Fruit fly (Drosophila melanogaster) whole organism: ENCODE results near the gene Ttc1.

Source experiments
- CG8478 ChIP-seq: fragments of >200 bp; optimal IDR thresholded peaks from 2 replicates; lab custom pipeline; 2018; ENCODE audit warnings: inconsistent platforms
- Dll ChIP-seq: fragments of >200 bp; optimal IDR thresholded peaks from 2 replicates; lab custom pipeline; 2017
- EcR ChIP-seq, 2 experiments: fragments of >200 bp; optimal IDR thresholded peaks; 2 replicates each; lab custom pipeline; 2017; ENCODE audit warnings: missing biosample characterization in 2 of 2, missing genetic modification characterization in 2 of 2, missing genetic modification reagents in 2 of 2
- pan ChIP-seq: fragments of >200 bp; optimal IDR thresholded peaks from 2 replicates; lab custom pipeline; 2017
- psq ChIP-seq: fragments of >200 bp; optimal IDR thresholded peaks from 2 replicates; lab custom pipeline; 2017
- usp ChIP-seq: fragments of >200 bp; optimal IDR thresholded peaks from 2 replicates; lab custom pipeline; 2017; ENCODE audit warnings: missing biosample characterization, missing genetic modification characterization, mixed read lengths

The Ttc1 gene

dm6 chr3R:16403734-16404057 lies 39.1 kb downstream of the Ttc1 start:
- peak; percentile 57 for TF ChIP-seq CG8478 (lab: Kevin White, UChicago)
- no peak for TF ChIP-seq Dll (lab: Kevin White, UChicago)

DNA sequence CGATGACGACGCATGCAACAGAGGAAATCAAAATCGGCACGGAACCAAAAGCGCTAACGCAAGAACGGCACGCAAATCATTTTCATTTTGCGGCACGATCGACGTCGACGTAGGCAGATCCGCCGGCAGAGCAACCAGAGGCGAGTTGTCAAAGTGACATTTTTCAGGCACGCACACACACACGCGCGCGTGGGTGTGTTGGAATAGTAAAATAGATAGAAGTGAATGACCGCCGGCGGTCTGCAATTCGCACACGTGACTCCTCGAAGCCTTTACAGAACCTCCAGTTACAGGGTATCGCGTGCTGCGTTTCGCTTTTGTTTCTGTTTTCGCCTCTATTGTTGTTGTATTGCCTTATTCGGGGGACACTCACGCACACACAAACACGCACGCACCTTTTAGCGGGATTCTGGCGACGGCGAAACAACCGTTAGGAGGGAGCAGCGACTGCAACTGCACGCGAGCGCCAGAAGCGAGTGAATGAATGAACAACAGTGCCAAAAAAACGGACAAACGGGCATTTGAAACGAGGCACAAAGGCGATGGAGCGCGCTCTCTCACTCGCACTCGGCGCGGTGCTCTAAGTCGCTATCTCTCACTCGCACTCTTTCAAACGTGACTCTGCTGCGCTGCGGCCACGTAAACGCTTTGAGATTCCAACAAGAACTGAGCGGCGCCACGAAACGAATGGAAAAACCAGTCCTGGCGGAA lies 39.6 kb downstream of the Ttc1 start, which contains the start of gene ss:
Gene ss (minus strand): TSS at position 668 of the 711 bp plus-strand sequence.
- TF ChIP-seq CG8478 (lab: Kevin White, UChicago) (peak; percentile 66), Dll (lab: Kevin White, UChicago) (no peak)

DNA sequence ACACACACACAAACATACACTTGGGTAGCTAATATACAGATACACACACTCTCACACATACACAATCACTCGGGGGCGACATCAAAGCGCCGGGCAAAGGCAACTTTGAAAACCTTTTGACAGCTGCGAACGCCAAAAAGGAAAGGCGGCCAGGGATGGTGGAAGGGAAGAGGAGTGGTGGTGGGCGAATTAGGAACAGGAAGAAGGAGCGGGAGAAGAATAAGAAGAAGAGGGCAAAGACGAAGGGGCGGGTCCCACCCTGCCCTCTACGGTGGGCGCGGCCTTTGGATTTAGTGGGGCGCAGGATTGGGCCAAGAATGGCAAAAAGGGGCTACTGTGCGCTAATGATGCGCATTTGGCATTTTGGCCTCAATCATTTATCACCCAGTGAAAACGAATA lies 46.2 kb downstream of the Ttc1 start:
- no peak for TF ChIP-seq EcR (GFP tag; optimal IDR thresholded peaks at IDR 0.05; lab: Kevin White, UChicago)
- TF ChIP-seq usp: no peak
- TF ChIP-seq psq: no peak
- TF ChIP-seq pan (lab: Kevin White, UChicago): no peak
- no peak for TF ChIP-seq Dll (lab: Kevin White, UChicago)
- TF ChIP-seq CG8478 (lab: Kevin White, UChicago): no peak

DNA sequence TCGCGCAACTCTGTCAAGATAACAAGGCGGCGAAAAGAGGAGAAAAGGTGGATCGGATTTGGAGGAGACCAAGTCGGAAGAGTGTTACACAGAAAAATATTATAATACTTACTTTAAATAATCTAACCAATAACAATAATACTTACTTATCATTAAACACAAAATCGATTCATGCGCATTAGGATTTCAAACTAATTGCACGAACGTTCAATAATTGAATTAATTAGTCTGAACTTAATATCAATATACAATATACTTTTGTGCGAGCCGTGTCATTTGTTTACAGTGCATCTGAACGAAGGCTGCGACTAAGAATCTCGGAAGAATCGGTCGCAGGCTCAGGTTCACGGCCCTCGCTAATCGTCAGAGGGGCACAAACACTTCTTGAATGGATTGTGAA lies 47.4 kb downstream of the Ttc1 start:
- TF ChIP-seq usp: no peak
- TF ChIP-seq CG8478 (lab: Kevin White, UChicago): no peak
- TF ChIP-seq pan (lab: Kevin White, UChicago): no peak
- no peak for TF ChIP-seq psq
- no peak for TF ChIP-seq EcR (GFP tag; optimal IDR thresholded peaks at IDR 0.05; lab: Kevin White, UChicago)
- no peak for TF ChIP-seq Dll (lab: Kevin White, UChicago)

DNA sequence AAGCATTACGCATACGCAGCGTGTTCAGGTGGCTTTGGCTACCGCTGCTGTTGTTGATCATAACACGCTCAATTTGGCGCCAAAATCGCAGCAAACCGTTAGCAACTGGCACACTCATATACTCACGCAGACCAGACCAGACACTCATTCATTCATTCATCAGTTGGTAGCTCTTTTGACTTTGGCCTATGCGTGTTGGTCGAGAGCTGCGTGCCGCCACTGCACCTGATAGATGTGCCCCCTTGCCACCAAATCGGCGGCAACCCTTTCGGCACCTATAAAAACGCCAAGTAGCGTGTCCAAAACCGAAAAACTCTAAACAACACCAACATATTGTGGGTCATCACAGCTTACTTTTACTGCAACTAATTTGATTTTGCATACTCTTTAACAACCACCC lies 48.3 kb downstream of the Ttc1 start:
- no peak for TF ChIP-seq Dll (lab: Kevin White, UChicago)
- no peak for TF ChIP-seq pan (lab: Kevin White, UChicago)
- TF ChIP-seq CG8478 (lab: Kevin White, UChicago): no peak
